Fruit fly (Drosophila melanogaster): Measurements from ENCODE around the gene CG13101.

Gene CG13101

DNA sequence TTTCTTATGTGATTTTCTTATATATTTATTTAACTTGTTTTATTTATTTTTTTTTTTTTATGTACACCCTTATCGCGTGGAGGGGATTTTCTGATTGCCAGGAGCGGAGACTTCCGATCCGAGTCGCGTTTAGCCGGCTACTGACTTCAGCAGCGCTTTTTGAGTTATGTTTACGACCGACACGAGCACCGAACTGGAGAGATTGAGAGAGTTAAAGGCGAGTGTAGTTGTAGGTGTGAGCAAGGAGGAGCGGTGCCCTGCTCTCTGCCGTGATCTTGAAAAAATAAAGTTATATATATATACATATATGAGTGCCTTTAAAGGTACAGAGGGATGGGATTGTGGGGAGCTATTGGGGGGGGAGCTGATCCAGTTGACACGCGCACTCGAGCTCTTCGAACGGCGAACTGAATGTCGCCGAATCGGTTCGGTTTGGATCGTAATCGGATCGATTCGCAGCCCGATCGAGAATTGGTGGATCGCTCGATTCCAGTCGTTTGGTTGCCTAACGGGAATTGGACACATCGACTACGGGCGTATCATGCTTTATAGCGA, 4.4 kb upstream of the CG13101 start, which contains the start of gene rost:
rost (minus strand) TSS at position 503 of the 555 bp plus-strand sequence.
- TF ChIP-seq topi (GFP tag; optimal IDR thresholded peaks at IDR 0.05): peak; percentile 26
- TF ChIP-seq Sox102F (GFP tag; optimal IDR thresholded peaks at IDR 0.05): peak; percentile 26
- no peak for TF ChIP-seq CG34406 (GFP tag; optimal IDR thresholded peaks at IDR 0.05)
- peak; percentile 17 for TF ChIP-seq esn (GFP tag; optimal IDR thresholded peaks at IDR 0.05)
- no peak for TF ChIP-seq fkh (GFP tag; optimal IDR thresholded peaks at IDR 0.05)
- peak; percentile 1 for TF ChIP-seq CG6808 (GFP tag; optimal IDR thresholded peaks at IDR 0.05)
- TF ChIP-seq Eip93F (GFP tag; optimal IDR thresholded peaks at IDR 0.05): no peak
- TF ChIP-seq CG9139 (GFP tag; optimal IDR thresholded peaks at IDR 0.05): peak; percentile 27
- peak; percentile 51 for TF ChIP-seq CG6854 (GFP tag; optimal IDR thresholded peaks at IDR 0.05)
- TF ChIP-seq Lpt (GFP tag; optimal IDR thresholded peaks at IDR 0.05): peak; percentile 46
- TF ChIP-seq dsx (GFP tag; optimal IDR thresholded peaks at IDR 0.05; ENCODE audit: poor library complexity, severe bottlenecking): no peak
- no peak for TF ChIP-seq CG11902 (GFP tag; optimal IDR thresholded peaks at IDR 0.05)
- TF ChIP-seq Met (GFP tag; optimal IDR thresholded peaks at IDR 0.05): no peak
- TF ChIP-seq Eip78C (GFP tag): peak; percentile 67
- peak; percentile 10 for TF ChIP-seq achi (GFP tag; optimal IDR thresholded peaks at IDR 0.05)
- TF ChIP-seq ss (GFP tag; optimal IDR thresholded peaks at IDR 0.05): peak in 1 of 2 experiments; percentile 59
- TF ChIP-seq vri (GFP tag; optimal IDR thresholded peaks at IDR 0.05): peak; percentile 77
- no peak for TF ChIP-seq CG16779 (tag; optimal IDR thresholded peaks at IDR 0.05)
- no peak for TF ChIP-seq CG6276 (GFP tag; optimal IDR thresholded peaks at IDR 0.05)
- peak; percentile 45 for TF ChIP-seq CG1621 (tag; optimal IDR thresholded peaks at IDR 0.05)
- TF ChIP-seq CG3919 (GFP tag; optimal IDR thresholded peaks at IDR 0.05): peak; percentile 9
- TF ChIP-seq Sox14 (GFP tag; optimal IDR thresholded peaks at IDR 0.05): no peak
- TF ChIP-seq CG8119 (GFP tag; IDR thresholded peaks at IDR 0.05): no peak
- TF ChIP-seq svp (GFP tag): peak; percentile 86
- TF ChIP-seq Blimp-1 (GFP tag; optimal IDR thresholded peaks at IDR 0.05): no peak
- TF ChIP-seq CG10669 (GFP tag; optimal IDR thresholded peaks at IDR 0.05): peak; percentile 3
- no peak for TF ChIP-seq CG4318 (GFP tag; optimal IDR thresholded peaks at IDR 0.05)
- TF ChIP-seq CG8632 (GFP tag; optimal IDR thresholded peaks at IDR 0.05): peak; percentile 6
- TF ChIP-seq spab (GFP tag; optimal IDR thresholded peaks at IDR 0.05): peak; percentile 40

- no peak for TF ChIP-seq CG34406 (GFP tag; optimal IDR thresholded peaks at IDR 0.05)
- TF ChIP-seq CG31627 (GFP tag; optimal IDR thresholded peaks at IDR 0.05): no peak
- TF ChIP-seq svp (GFP tag): peak; percentile 82
- no peak for TF ChIP-seq CG3032 (tag; optimal IDR thresholded peaks at IDR 0.05)
- TF ChIP-seq Lpt (GFP tag; optimal IDR thresholded peaks at IDR 0.05): no peak
- no peak for TF ChIP-seq CG8119 (GFP tag; IDR thresholded peaks at IDR 0.05)
- no peak for TF ChIP-seq CG6792 (GFP tag; optimal IDR thresholded peaks at IDR 0.05)
- TF ChIP-seq dsx (GFP tag; optimal IDR thresholded peaks at IDR 0.05; ENCODE audit: poor library complexity, severe bottlenecking): peak; percentile 92
Observed at dm6 chr2L:8987251-8987937, 2.7 kb upstream of the CG13101 start.

DNA sequence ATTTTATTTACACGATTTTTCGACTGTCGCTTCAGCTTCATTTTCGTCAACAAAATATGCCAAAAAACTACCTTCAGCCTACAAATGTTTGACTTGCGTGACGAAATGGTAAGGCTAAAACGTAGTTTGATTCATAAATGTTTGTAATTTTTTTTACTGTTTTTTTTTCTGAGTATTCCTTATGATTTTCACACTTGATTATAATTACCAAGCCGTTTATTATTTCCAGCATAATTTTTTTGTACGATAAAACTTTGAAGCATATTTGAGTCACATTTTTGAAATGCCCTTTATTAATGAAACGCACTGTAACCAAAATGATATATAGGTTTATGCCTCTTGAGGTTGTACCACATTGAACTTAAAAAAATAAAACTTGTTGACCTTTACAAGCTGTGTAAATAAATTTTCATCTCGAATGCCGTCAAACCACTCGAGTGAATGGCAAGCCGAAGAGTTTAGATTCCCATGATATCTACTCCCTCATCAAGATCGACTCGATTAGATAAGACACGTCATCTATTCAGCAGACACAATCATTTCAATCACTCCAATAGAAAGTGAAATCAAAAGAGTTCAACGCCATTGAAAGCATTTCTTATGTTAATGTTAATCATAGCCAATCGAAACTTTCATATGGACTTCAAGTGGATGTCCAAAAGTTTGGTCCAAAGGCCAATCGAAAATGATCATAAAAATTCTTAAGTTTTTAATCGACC, 1.9 kb downstream of the CG13101 start:
- TF ChIP-seq Eip78C (GFP tag): peak; percentile 15
- no peak for TF ChIP-seq CG32006 (GFP tag; optimal IDR thresholded peaks at IDR 0.05)
- TF ChIP-seq spab (GFP tag; optimal IDR thresholded peaks at IDR 0.05): no peak
- TF ChIP-seq Ets21C (GFP tag; optimal IDR thresholded peaks at IDR 0.05): no peak
- peak; percentile 47 for TF ChIP-seq fkh (GFP tag; optimal IDR thresholded peaks at IDR 0.05)
- TF ChIP-seq salr (GFP tag; optimal IDR thresholded peaks at IDR 0.05): no peak
- no peak for TF ChIP-seq esn (GFP tag; optimal IDR thresholded peaks at IDR 0.05)
- no peak for TF ChIP-seq CG15336 (GFP tag; IDR thresholded peaks at IDR 0.05)
- no peak for TF ChIP-seq Ets96B (tag; optimal IDR thresholded peaks at IDR 0.05)
- TF ChIP-seq Hr39 (GFP tag; optimal IDR thresholded peaks at IDR 0.05): no peak
- TF ChIP-seq CG34406 (GFP tag; optimal IDR thresholded peaks at IDR 0.05): no peak
- TF ChIP-seq CG31627 (GFP tag; optimal IDR thresholded peaks at IDR 0.05): no peak
- no peak for TF ChIP-seq Eip75B (GFP tag; optimal IDR thresholded peaks at IDR 0.05)

Measured in whole organism, prepupa.